Worm (Caenorhabditis elegans): ENCODE results near the gene mrpl-49.

Gene mrpl-49

DNA sequence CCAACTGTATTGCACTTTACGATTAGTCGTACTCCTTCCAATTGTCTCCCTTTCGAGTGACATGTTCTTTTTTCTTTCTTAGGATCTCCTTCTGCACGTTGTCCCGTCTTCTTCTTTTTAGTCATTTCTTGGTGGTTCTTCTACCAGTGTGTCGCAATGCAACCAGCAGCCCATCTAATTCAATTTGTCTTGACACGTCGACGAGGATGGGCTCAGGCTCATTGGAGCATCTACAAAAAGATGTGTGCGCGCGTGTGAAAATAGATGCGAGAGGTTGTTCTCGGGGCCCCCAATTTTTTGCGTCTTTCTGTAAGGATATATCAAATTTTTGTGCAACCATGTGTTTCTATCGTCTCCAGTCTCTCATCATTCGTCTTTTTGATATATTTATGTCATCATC, 26.8 kb upstream of the mrpl-49 start:
- TF ChIP-seq C08G9.2 (tag; optimal IDR thresholded peaks at IDR 0.05) (no peak), unc-42 (tag; optimal IDR thresholded peaks at IDR 0.05) (peak; percentile 86), ttx-3 (tag; optimal IDR thresholded peaks at IDR 0.05) (no peak), sdc-2 (tag; optimal IDR thresholded peaks at IDR 0.05) (no peak), hlh-8 (tag; optimal IDR thresholded peaks at IDR 0.05) (no peak)

DNA sequence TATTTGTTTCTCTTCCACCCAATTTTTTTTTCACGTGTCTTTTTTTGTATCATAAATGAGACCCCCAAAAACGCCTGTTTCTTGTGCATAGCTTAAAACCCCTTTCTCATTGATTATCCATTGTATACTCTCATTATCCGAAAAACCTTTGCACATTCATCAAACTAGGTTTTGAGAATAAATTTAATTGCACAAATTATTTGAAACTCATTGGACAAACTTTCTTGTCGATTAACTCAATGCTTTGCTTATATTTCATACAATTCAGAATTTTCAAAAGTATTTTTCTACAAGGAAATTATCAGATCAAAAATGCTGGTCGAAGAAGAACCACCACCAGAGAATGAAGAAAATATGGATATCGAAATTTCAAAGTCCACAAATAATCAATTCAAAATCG, 24.4 kb upstream of the mrpl-49 start, which contains the start of gene R11D1.1:
R11D1.1 (plus strand) TSS at position 301 of the 400 bp plus-strand sequence.
- TF ChIP-seq pha-4 (tag; optimal IDR thresholded peaks at IDR 0.05) (no peak), madf-2 (tag; optimal IDR thresholded peaks at IDR 0.05) (no peak), hlh-6 (tag; optimal IDR thresholded peaks at IDR 0.05) (no peak), K09A11.1 (tag; optimal IDR thresholded peaks at IDR 0.05; ENCODE audit: insufficient read depth) (no peak), fkh-10 (GFP tag; optimal IDR thresholded peaks at IDR 0.05) (no peak), ceh-34 (tag; optimal IDR thresholded peaks at IDR 0.05) (no peak), sdc-2 (tag; optimal IDR thresholded peaks at IDR 0.05) (no peak), F13H6.1 (tag; optimal IDR thresholded peaks at IDR 0.05) (no peak), dve-1 (tag; optimal IDR thresholded peaks at IDR 0.05) (no peak), Y22D7AL.16 (tag; optimal IDR thresholded peaks at IDR 0.05) (no peak), unc-42 (tag; optimal IDR thresholded peaks at IDR 0.05) (no peak), ceh-30 (tag; optimal IDR thresholded peaks at IDR 0.05) (no peak), unc-86 (tag; optimal IDR thresholded peaks at IDR 0.05) (no peak), pag-3 (tag; optimal IDR thresholded peaks at IDR 0.05; ENCODE audit: borderline replicate concordance) (no peak), ceh-22 (tag; optimal IDR thresholded peaks at IDR 0.05) (no peak), ets-4 (tag; optimal IDR thresholded peaks at IDR 0.05) (no peak), odd-2 (tag; optimal IDR thresholded peaks at IDR 0.05) (no peak), C38D4.7 (GFP tag; optimal IDR thresholded peaks at IDR 0.05) (no peak)

DNA sequence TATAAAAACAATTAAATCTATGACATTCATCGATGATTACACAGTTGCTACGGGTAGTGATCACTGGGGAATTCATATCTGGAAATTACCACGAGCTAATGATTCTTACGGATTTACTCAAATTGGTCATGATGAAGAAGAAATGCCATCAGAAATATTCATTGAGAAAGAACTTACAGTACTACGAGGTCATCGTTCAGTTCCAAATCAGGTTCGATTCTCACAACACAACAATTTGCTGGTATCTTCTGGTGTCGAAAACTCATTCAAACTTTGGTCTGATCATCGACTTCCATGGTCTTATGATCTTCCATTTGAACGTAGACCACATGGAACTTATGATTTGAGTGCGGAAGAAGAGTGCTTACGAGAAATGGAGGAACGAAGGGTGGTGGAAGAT, 21.9 kb upstream of the mrpl-49 start:
- TF ChIP-seq pax-1 (tag; optimal IDR thresholded peaks at IDR 0.05) (no peak), ref-2 (tag; optimal IDR thresholded peaks at IDR 0.05) (no peak), hlh-13 (GFP tag; optimal IDR thresholded peaks at IDR 0.05) (no peak), unc-3 (GFP tag; conservative IDR thresholded peaks at IDR 0.05) (no peak), unc-3 (tag; optimal IDR thresholded peaks at IDR 0.05) (no peak), ceh-14 (tag; optimal IDR thresholded peaks at IDR 0.05) (no peak), dmd-4 (tag; optimal IDR thresholded peaks at IDR 0.05; ENCODE audit: borderline replicate concordance) (no peak), syd-9 (tag; optimal IDR thresholded peaks at IDR 0.05) (no peak), ceh-31 (tag; optimal IDR thresholded peaks at IDR 0.05) (no peak), lin-11 (tag; optimal IDR thresholded peaks at IDR 0.05) (no peak), gmeb-2 (tag; optimal IDR thresholded peaks at IDR 0.05) (no peak), pha-4 (tag; optimal IDR thresholded peaks at IDR 0.05) (no peak), pha-2 (tag; optimal IDR thresholded peaks at IDR 0.05) (no peak)

DNA sequence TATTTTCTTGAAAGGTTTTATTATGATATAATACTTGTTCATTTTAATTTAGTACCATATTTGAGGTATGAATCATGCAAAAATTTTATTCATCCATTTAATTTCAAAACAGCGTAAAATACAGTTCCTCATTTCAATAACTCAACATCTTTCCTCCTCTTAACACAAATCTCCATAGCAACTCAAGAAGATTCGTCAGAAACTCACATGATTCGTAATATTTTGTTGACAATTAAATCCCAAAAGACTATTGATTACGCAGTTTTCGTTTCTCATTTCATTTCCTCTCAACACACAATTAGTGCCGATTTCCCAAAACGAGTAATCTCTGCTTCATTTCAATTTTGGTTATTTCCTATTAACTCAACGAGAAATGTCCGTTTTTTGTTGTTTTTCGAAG, 20.1 kb upstream of the mrpl-49 start, which contains the start of gene R11D1.2:
R11D1.2 (plus strand) TSS at position 301 of the 400 bp plus-strand sequence.
- TF ChIP-seq K02D7.2 (tag; optimal IDR thresholded peaks at IDR 0.05) (no peak), F13H6.1 (tag; optimal IDR thresholded peaks at IDR 0.05) (no peak), sox-4 (tag; optimal IDR thresholded peaks at IDR 0.05) (no peak), fax-1 (tag; optimal IDR thresholded peaks at IDR 0.05) (no peak), C08G9.2 (tag; optimal IDR thresholded peaks at IDR 0.05) (no peak), C38D4.7 (GFP tag; optimal IDR thresholded peaks at IDR 0.05) (no peak), lim-6 (tag; optimal IDR thresholded peaks at IDR 0.05) (no peak), hlh-15 (tag; optimal IDR thresholded peaks at IDR 0.05) (no peak), nhr-11 (tag; optimal IDR thresholded peaks at IDR 0.05) (no peak), ceh-31 (tag; optimal IDR thresholded peaks at IDR 0.05) (no peak), pat-9 (tag; optimal IDR thresholded peaks at IDR 0.05) (no peak), ceh-30 (tag; optimal IDR thresholded peaks at IDR 0.05) (no peak), Y22D7AL.16 (tag; optimal IDR thresholded peaks at IDR 0.05) (no peak), nhr-232 (tag; optimal IDR thresholded peaks at IDR 0.05) (no peak), pag-3 (tag; optimal IDR thresholded peaks at IDR 0.05; ENCODE audit: borderline replicate concordance) (no peak), ceh-48 (tag; optimal IDR thresholded peaks at IDR 0.05) (no peak), rnt-1 (tag; optimal IDR thresholded peaks at IDR 0.05) (no peak), ceh-6 (GFP tag; optimal IDR thresholded peaks at IDR 0.05) (no peak), ets-4 (tag; optimal IDR thresholded peaks at IDR 0.05) (no peak), ceh-45 (GFP tag; IDR thresholded peaks at IDR 0.05) (no peak)
